Worm (Caenorhabditis elegans) whole organism, mixed stage, embryonic: ENCODE data around the gene srb-6.
A peak's percentile ranks its signal among the peaks of the same experiment; 100 is the strongest.

ENCODE experiments used
- bed-3 ChIP-seq: fragments of 200-800 bp; sonication (Bioruptor generic); optimal IDR thresholded peaks from 3 replicates; lab custom pipeline; 2018; ENCODE audit warnings: mild to moderate bottlenecking, missing genetic modification characterization, moderate library complexity, missing compliant biosample characterization
- ceh-39 ChIP-seq: fragments of 150-350 bp; optimal IDR thresholded peaks from 2 replicates; lab custom pipeline; 2014; ENCODE audit warnings: missing biosample characterization, missing genetic modification characterization
- ceh-43 ChIP-seq: fragments of 200-800 bp; sonication (Bioruptor generic); optimal IDR thresholded peaks from 2 replicates; lab custom pipeline; 2018; ENCODE audit warnings: mild to moderate bottlenecking, missing genetic modification characterization, moderate library complexity, missing compliant biosample characterization
- ceh-83 ChIP-seq: fragments of 200-800 bp; sonication (Bioruptor generic); optimal IDR thresholded peaks from 2 replicates; lab custom pipeline; 2018; ENCODE audit warnings: mild to moderate bottlenecking, missing genetic modification characterization, missing compliant biosample characterization
- ces-1 ChIP-seq: fragments of 150-350 bp; optimal IDR thresholded peaks from 2 replicates; lab custom pipeline; 2014; ENCODE audit warnings: missing biosample characterization, missing genetic modification reagents, missing genetic modification characterization
- cnd-1 ChIP-seq: fragments of 200-800 bp; sonication (Bioruptor generic); optimal IDR thresholded peaks from 2 replicates; lab custom pipeline; 2018; ENCODE audit warnings: mild to moderate bottlenecking, missing genetic modification characterization, missing compliant biosample characterization
- drap-1 ChIP-seq: fragments of 200-800 bp; sonication (Bioruptor generic); optimal IDR thresholded peaks from 3 replicates; lab custom pipeline; 2018; ENCODE audit warnings: mild to moderate bottlenecking, missing genetic modification characterization, missing compliant biosample characterization
- elt-1 ChIP-seq: sonication (generic microtip); optimal IDR thresholded peaks from 2 replicates; lab custom pipeline; 2017; ENCODE audit warnings: missing genetic modification characterization, mild to moderate bottlenecking, missing compliant biosample characterization, antibody characterized with exemption, moderate library complexity, borderline replicate concordance; ENCODE audit not compliant: insufficient read depth
- elt-3 ChIP-seq: fragments of 150-350 bp; optimal IDR thresholded peaks from 2 replicates; lab custom pipeline; 2014; ENCODE audit warnings: missing biosample characterization, missing genetic modification characterization
- ham-2 ChIP-seq: fragments of 200-800 bp; sonication (Bioruptor generic); optimal IDR thresholded peaks from 2 replicates; lab custom pipeline; 2018; ENCODE audit warnings: mild to moderate bottlenecking, missing genetic modification characterization, missing compliant biosample characterization
- hlh-1 ChIP-seq: fragments of 150-350 bp; optimal IDR thresholded peaks from 2 replicates; lab custom pipeline; 2014; ENCODE audit warnings: missing biosample characterization, missing genetic modification reagents, missing genetic modification characterization
- lin-13 ChIP-seq: fragments of 150-350 bp; optimal IDR thresholded peaks from 2 replicates; lab custom pipeline; 2014; ENCODE audit warnings: missing biosample characterization, missing genetic modification characterization
- lin-32 ChIP-seq: fragments of 200-800 bp; sonication (Bioruptor generic); optimal IDR thresholded peaks from 2 replicates; lab custom pipeline; 2018; ENCODE audit warnings: mild to moderate bottlenecking, missing genetic modification characterization, missing compliant biosample characterization
- lsy-2 ChIP-seq: fragments of 150-350 bp; optimal IDR thresholded peaks from 2 replicates; lab custom pipeline; 2014; ENCODE audit warnings: missing biosample characterization, missing genetic modification characterization
- mab-5 ChIP-seq: fragments of 150-350 bp; optimal IDR thresholded peaks from 2 replicates; lab custom pipeline; 2014; ENCODE audit warnings: missing biosample characterization, missing genetic modification characterization
- mep-1 ChIP-seq: fragments of 150-350 bp; optimal IDR thresholded peaks from 2 replicates; lab custom pipeline; 2017; ENCODE audit warnings: missing biosample characterization, missing genetic modification reagents, missing genetic modification characterization, inconsistent platforms
- nhr-12 ChIP-seq: fragments of 150-350 bp; optimal IDR thresholded peaks from 2 replicates; lab custom pipeline; 2014; ENCODE audit warnings: missing biosample characterization, missing genetic modification characterization
- nhr-2 ChIP-seq: fragments of 150-350 bp; optimal IDR thresholded peaks from 2 replicates; lab custom pipeline; 2014; ENCODE audit warnings: missing biosample characterization, missing genetic modification characterization
- nhr-237 ChIP-seq: fragments of 150-350 bp; optimal IDR thresholded peaks from 2 replicates; lab custom pipeline; 2014; ENCODE audit warnings: missing biosample characterization, missing genetic modification characterization
- pha-4 ChIP-seq: fragments of 150-350 bp; optimal IDR thresholded peaks from 2 replicates; lab custom pipeline; 2018; ENCODE audit warnings: missing biosample characterization, missing genetic modification reagents, missing genetic modification characterization
- sem-2 ChIP-seq: fragments of 200-800 bp; sonication (Bioruptor generic); optimal IDR thresholded peaks from 2 replicates; lab custom pipeline; 2018; ENCODE audit warnings: mild to moderate bottlenecking, missing genetic modification characterization, missing compliant biosample characterization
- snpc-4 ChIP-seq: fragments of 150-350 bp; optimal IDR thresholded peaks from 2 replicates; lab custom pipeline; 2014; ENCODE audit warnings: missing biosample characterization, missing genetic modification characterization
- sptf-1 ChIP-seq: sonication (generic microtip); optimal IDR thresholded peaks from 2 replicates; lab custom pipeline; 2017; ENCODE audit warnings: mild to moderate bottlenecking, missing genetic modification characterization, moderate library complexity, missing compliant biosample characterization
- tbx-8 ChIP-seq: fragments of 200-800 bp; sonication (Bioruptor generic); optimal IDR thresholded peaks from 2 replicates; lab custom pipeline; 2018; ENCODE audit warnings: mild to moderate bottlenecking, missing genetic modification characterization, moderate library complexity, missing compliant biosample characterization
- unc-120 ChIP-seq: sonication (generic microtip); optimal IDR thresholded peaks from 2 replicates; lab custom pipeline; 2017; ENCODE audit warnings: missing genetic modification characterization, missing compliant biosample characterization; ENCODE audit not compliant: poor library complexity, severe bottlenecking
- unc-39 ChIP-seq: fragments of 150-350 bp; optimal IDR thresholded peaks from 2 replicates; lab custom pipeline; 2014; ENCODE audit warnings: missing biosample characterization, missing genetic modification characterization
- zip-8 ChIP-seq: fragments of 150-350 bp; optimal IDR thresholded peaks from 2 replicates; lab custom pipeline; 2014; ENCODE audit warnings: missing biosample characterization, missing genetic modification characterization
- ztf-11 ChIP-seq: fragments of 150-350 bp; optimal IDR thresholded peaks from 2 replicates; lab custom pipeline; 2014; ENCODE audit warnings: missing biosample characterization, missing genetic modification characterization

srb-6 gene

DNA sequence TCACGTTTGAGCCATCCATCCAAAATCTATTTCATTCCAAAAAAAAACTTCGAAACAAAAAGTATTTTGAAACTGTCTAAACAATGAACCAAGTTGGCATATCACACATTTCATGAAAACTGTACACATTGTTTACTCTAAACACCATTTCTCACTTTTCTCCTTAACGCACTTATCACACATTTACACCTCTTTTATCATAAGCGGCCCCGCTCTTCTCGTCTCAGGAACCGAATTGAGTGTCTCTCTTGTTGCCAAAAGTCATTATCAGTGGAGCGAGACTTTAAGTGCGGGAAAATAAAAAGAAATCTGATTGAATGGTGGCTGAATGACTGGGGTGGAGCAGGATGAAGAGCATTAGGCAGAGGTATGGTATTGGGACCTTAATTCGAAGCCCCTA, 37.2 kb downstream of the srb-6 start:
- TF ChIP-seq sptf-1 (tag; lab: Kevin White, UChicago) (no peak), pha-4 (tag; lab: Kevin White, UChicago) (no peak), cnd-1 (no peak), nhr-12 (no peak), tbx-8 (GFP tag; lab: Kevin White, UChicago) (no peak), drap-1 (GFP tag; lab: Kevin White, UChicago) (no peak), ceh-39 (tag; lab: Kevin White, UChicago) (no peak), lin-13 (no peak), sem-2 (GFP tag; lab: Kevin White, UChicago) (no peak), ztf-11 (tag; lab: Kevin White, UChicago) (no peak), zip-8 (tag; lab: Kevin White, UChicago) (no peak), ceh-83 (GFP tag; lab: Kevin White, UChicago) (no peak), elt-1 (tag; lab: Kevin White, UChicago) (no peak), unc-39 (tag; lab: Kevin White, UChicago) (no peak)

DNA sequence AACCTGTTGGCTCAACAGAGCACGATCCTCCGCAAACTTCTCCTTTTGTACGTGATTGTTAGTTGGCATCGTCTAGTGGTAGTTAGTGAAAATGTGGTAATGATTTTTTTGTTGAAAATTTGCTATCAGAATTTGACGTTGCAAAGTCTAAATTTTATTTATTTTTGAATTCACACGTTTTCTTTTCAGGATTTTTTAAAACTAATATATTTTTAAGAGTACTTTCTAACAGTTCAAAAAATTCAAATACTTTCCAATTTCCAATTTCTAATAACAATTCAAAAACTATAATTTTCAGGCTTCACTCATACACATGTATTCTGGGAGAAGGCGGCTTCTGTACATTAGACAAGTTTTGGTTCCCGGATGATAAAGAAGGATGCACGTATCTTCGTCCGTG, 39.7 kb downstream of the srb-6 start, which contains the start of gene ubxn-5:
TSS of gene ubxn-5 (minus strand) at position 101 of the 400 bp plus-strand sequence.
- TF ChIP-seq bed-3 (GFP tag; lab: Kevin White, UChicago) (no peak), nhr-237 (tag; lab: Kevin White, UChicago) (no peak), unc-39 (tag; lab: Kevin White, UChicago) (no peak), elt-1 (tag; lab: Kevin White, UChicago) (no peak), snpc-4 (tag; lab: Kevin White, UChicago) (no peak), lin-32 (GFP tag; lab: Kevin White, UChicago) (no peak), ham-2 (GFP tag; lab: Kevin White, UChicago) (no peak), ceh-43 (GFP tag; lab: Kevin White, UChicago) (no peak)

DNA sequence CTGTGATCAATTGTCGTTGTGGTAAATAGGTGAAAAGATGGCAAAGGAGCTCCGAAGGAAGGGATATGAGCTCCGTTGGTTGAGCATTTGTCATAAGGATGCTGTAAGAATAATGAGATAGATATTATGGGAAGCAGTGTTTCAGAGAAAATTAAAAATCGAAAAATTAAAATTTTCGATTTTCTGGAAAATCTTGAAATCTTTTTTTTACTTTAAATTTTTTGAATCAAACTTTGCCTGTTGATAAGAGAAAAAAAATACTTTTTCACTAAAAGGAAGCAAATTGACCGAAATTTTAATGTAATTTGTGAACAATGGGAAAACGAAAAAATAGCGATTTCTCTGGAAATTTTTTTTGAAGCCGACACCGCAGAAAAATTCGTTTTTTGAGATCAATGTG, 44.9 kb downstream of the srb-6 start, which contains the start of gene mec-15:
TSS of gene mec-15 (minus strand) at position 101 of the 400 bp plus-strand sequence.
- TF ChIP-seq zip-8 (tag; lab: Kevin White, UChicago) = no peak
- TF ChIP-seq snpc-4 (tag; lab: Kevin White, UChicago) = no peak
- no peak for TF ChIP-seq sem-2 (GFP tag; lab: Kevin White, UChicago)
- TF ChIP-seq tbx-8 (GFP tag; lab: Kevin White, UChicago) = no peak
- no peak for TF ChIP-seq pha-4 (tag; lab: Kevin White, UChicago)
- TF ChIP-seq ham-2 (GFP tag; lab: Kevin White, UChicago) = no peak
- no peak for TF ChIP-seq cnd-1
- TF ChIP-seq mep-1 (tag; lab: Kevin White, UChicago) = no peak
- no peak for TF ChIP-seq lin-13
- TF ChIP-seq bed-3 (GFP tag; lab: Kevin White, UChicago) = no peak
- TF ChIP-seq ces-1 (GFP tag; lab: Kevin White, UChicago) = no peak
- no peak for TF ChIP-seq elt-1 (tag; lab: Kevin White, UChicago)
- TF ChIP-seq unc-39 (tag; lab: Kevin White, UChicago) = no peak
- no peak for TF ChIP-seq ztf-11 (tag; lab: Kevin White, UChicago)
- TF ChIP-seq ceh-43 (GFP tag; lab: Kevin White, UChicago) = no peak
- no peak for TF ChIP-seq nhr-237 (tag; lab: Kevin White, UChicago)
- TF ChIP-seq ceh-39 (tag; lab: Kevin White, UChicago) = no peak
- TF ChIP-seq drap-1 (GFP tag; lab: Kevin White, UChicago) = no peak

DNA sequence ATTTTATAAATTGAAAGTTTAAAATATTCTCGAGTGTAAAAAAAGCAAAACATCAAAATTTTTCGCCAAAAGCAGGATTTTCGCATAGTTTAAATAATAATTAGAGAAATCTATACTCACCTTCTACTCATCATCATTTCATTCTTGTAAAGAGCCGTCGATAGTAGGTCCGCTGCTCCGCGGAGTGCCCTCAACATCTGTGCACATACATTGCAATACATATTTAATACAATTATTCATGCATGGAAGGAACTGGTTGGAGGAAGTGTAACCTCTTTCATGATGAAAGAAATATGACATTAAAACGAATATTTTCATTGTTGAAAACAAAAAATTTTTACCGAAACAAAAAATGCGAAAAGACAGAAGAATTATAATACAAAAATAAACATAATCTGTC, 47.6 kb downstream of the srb-6 start, which contains the start of gene mrps-14:
TSS of gene mrps-14 (minus strand) at position 197 of the 400 bp plus-strand sequence.
- TF ChIP-seq lin-13 = no peak
- TF ChIP-seq nhr-237 (tag; lab: Kevin White, UChicago) = no peak
- TF ChIP-seq nhr-12 = no peak
- peak; percentile 36 for TF ChIP-seq ces-1 (GFP tag; lab: Kevin White, UChicago)
- no peak for TF ChIP-seq ceh-39 (tag; lab: Kevin White, UChicago)
- no peak for TF ChIP-seq mab-5

- TF ChIP-seq nhr-237 (tag; lab: Kevin White, UChicago) = no peak
- no peak for TF ChIP-seq ceh-39 (tag; lab: Kevin White, UChicago)
- TF ChIP-seq sem-2 (GFP tag; lab: Kevin White, UChicago) = no peak
- no peak for TF ChIP-seq cnd-1
- TF ChIP-seq mep-1 (tag; lab: Kevin White, UChicago) = no peak
- TF ChIP-seq pha-4 (tag; lab: Kevin White, UChicago) = no peak
- TF ChIP-seq ces-1 (GFP tag; lab: Kevin White, UChicago) = no peak
- TF ChIP-seq lsy-2 (tag; lab: Kevin White, UChicago) = no peak
- no peak for TF ChIP-seq nhr-2
- no peak for TF ChIP-seq ham-2 (GFP tag; lab: Kevin White, UChicago)
- TF ChIP-seq nhr-12 = no peak
- no peak for TF ChIP-seq drap-1 (GFP tag; lab: Kevin White, UChicago)
- no peak for TF ChIP-seq hlh-1 (tag; lab: Kevin White, UChicago)
- no peak for TF ChIP-seq unc-120 (tag; lab: Kevin White, UChicago)
- no peak for TF ChIP-seq elt-3 (tag; lab: Kevin White, UChicago)
- TF ChIP-seq ceh-43 (GFP tag; lab: Kevin White, UChicago) = no peak
- TF ChIP-seq snpc-4 (tag; lab: Kevin White, UChicago) = no peak
- TF ChIP-seq ceh-83 (GFP tag; lab: Kevin White, UChicago) = no peak
These were observed 50.9 kb downstream of the srb-6 start for ce11 chrII:10245612-10246011.
